Fruit fly (Drosophila melanogaster) S2 (cell line): ENCODE measurements around the gene CG7394.

Source experiments
- CG8478 ChIP-seq: fragments of >200 bp; optimal IDR thresholded peaks from 2 replicates; lab custom pipeline; 2018
- CTCF ChIP-seq, 2 experiments: fragments of >200 bp; optimal IDR thresholded peaks; 2 replicates each; lab custom pipeline; 2018

DNA sequence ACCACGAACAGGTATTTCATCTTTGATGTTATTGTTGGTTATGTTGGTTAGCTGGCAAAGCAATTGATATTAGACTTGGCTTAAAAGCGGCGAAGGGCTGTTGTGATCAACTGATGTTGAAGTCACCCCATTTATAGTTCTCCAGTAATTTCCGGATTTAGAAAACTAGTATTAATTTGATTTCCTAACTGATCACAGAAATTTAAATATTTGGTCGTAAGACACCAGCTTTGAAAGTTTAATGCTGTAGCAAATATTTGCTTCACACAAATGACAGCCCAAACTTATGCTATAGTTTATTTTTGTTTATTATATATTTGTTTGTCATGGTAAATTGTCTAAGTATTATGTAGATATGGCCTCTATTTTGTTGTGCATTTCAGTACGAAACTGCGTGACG, 20.3 kb downstream of the CG7394 start, which contains the start of gene CG33269:
- TF ChIP-seq CG8478 (no peak), CTCF (optimal IDR thresholded peaks at IDR 0.05; lab: Kevin White, UChicago) (no peak)
